ENCODE assay signal across 1 fruit fly cellular context in genomic region chr3R:8670529-8671491, dm6.
TF ChIP-seq lines count a peak whose summit lies in the region.

TSS of gene p (minus strand) at chr3R:8670684.

TF ChIP-seq in whole organism, embryonic, 481 proteins besides CTCF, POLR2A, EP300 and RAD21 (continued from another document and continues in another):
- no peak for TF ChIP-seq CG2199 (GFP tag; IDR thresholded peaks at IDR 0.05; lab: Robert Waterston, UW)
- no peak for TF ChIP-seq CG4854 (GFP tag; optimal IDR thresholded peaks at IDR 0.05; lab: Kevin White, UChicago)
- no peak for TF ChIP-seq CG1792 (GFP tag; optimal IDR thresholded peaks at IDR 0.05; lab: Kevin White, UChicago)
- TF ChIP-seq Dp (GFP tag; optimal IDR thresholded peaks at IDR 0.05; lab: Kevin White, UChicago), result no peak
- TF ChIP-seq Atf6 (GFP tag; IDR thresholded peaks at IDR 0.05; lab: Robert Waterston, UW), result 0 out of 2 replicates have a peak, but pooled peaks have one; percentile 28
- no peak for TF ChIP-seq CG1529 (GFP tag; optimal IDR thresholded peaks at IDR 0.05; lab: Kevin White, UChicago)
- TF ChIP-seq z (GFP tag; IDR thresholded peaks at IDR 0.05; lab: Robert Waterston, UW), result no peak
- TF ChIP-seq NC2α (GFP tag; optimal IDR thresholded peaks at IDR 0.05; lab: Kevin White, UChicago), result peak; percentile 2
- TF ChIP-seq grn (GFP tag; optimal IDR thresholded peaks at IDR 0.05; lab: Kevin White, UChicago), result peak; percentile 98
- TF ChIP-seq unpg (GFP tag; optimal IDR thresholded peaks at IDR 0.05; lab: Kevin White, UChicago), result peak; percentile 58
- TF ChIP-seq CrebB (tag; optimal IDR thresholded peaks at IDR 0.05; lab: Kevin White, UChicago), result peak; percentile 15
- no peak for TF ChIP-seq br (optimal IDR thresholded peaks at IDR 0.05; lab: Kevin White, UChicago)
- TF ChIP-seq lilli (GFP tag; optimal IDR thresholded peaks at IDR 0.05; lab: Kevin White, UChicago), result peak; percentile 46
- peak; percentile 57 for TF ChIP-seq CG7987 (GFP tag; optimal IDR thresholded peaks at IDR 0.05; lab: Kevin White, UChicago)
- TF ChIP-seq Bgb (GFP tag; IDR thresholded peaks at IDR 0.05; lab: Robert Waterston, UW; ENCODE audit: partially characterized antibody), result no peak
- TF ChIP-seq amos (GFP tag; IDR thresholded peaks at IDR 0.05; lab: Robert Waterston, UW; ENCODE audit: partially characterized antibody), result no peak
- TF ChIP-seq CG13296 (GFP tag; optimal IDR thresholded peaks at IDR 0.05; lab: Kevin White, UChicago), result no peak
- TF ChIP-seq HLH54F (GFP tag; optimal IDR thresholded peaks at IDR 0.05; lab: Kevin White, UChicago), result peak; percentile 39
- no peak for TF ChIP-seq CG10565 (GFP tag; optimal IDR thresholded peaks at IDR 0.05; lab: Kevin White, UChicago)
- no peak for TF ChIP-seq CG42726 (GFP tag; IDR thresholded peaks at IDR 0.05; lab: Robert Waterston, UW; ENCODE audit: partially characterized antibody)
- peak; percentile 0 for TF ChIP-seq CG9609 (GFP tag; optimal IDR thresholded peaks at IDR 0.05; lab: Kevin White, UChicago)
- TF ChIP-seq CG15269 (tag; optimal IDR thresholded peaks at IDR 0.05; lab: Kevin White, UChicago), result peak; percentile 30
- TF ChIP-seq Tbp (GFP tag; optimal IDR thresholded peaks at IDR 0.05; lab: Kevin White, UChicago), result no peak
- no peak for TF ChIP-seq BEAF-32 (GFP tag; optimal IDR thresholded peaks at IDR 0.05; lab: Kevin White, UChicago)
- peak; percentile 34 for TF ChIP-seq CG12071 (GFP tag; optimal IDR thresholded peaks at IDR 0.05; lab: Kevin White, UChicago)
- peak; percentile 55; the same call in 1 of the 2 replicates for TF ChIP-seq CG32532 (GFP tag; IDR thresholded peaks at IDR 0.05; lab: Robert Waterston, UW)
- TF ChIP-seq chinmo (GFP tag; IDR thresholded peaks at IDR 0.05; lab: Robert Waterston, UW; ENCODE audit: partially characterized antibody), result 0 out of 4 replicates have a peak, but pooled peaks have one; percentile 68
- peak; percentile 21 for TF ChIP-seq Fer3 (tag; optimal IDR thresholded peaks at IDR 0.05; lab: Kevin White, UChicago)
- peak; percentile 45 for TF ChIP-seq CG2678 (tag; optimal IDR thresholded peaks at IDR 0.05; lab: Kevin White, UChicago)
- peak; percentile 66 for TF ChIP-seq CG2120 (GFP tag; optimal IDR thresholded peaks at IDR 0.05; lab: Kevin White, UChicago)
- no peak for TF ChIP-seq CG3065 (GFP tag; optimal IDR thresholded peaks at IDR 0.05; lab: Kevin White, UChicago)
- no peak for TF ChIP-seq hth (optimal IDR thresholded peaks at IDR 0.05; lab: Kevin White, UChicago)
- TF ChIP-seq Dip2 (GFP tag; IDR thresholded peaks at IDR 0.05; lab: Robert Waterston, UW), result no peak
- no peak for TF ChIP-seq danr (GFP tag; IDR thresholded peaks at IDR 0.05; lab: Robert Waterston, UW)
- no peak for TF ChIP-seq CG10959 (GFP tag; IDR thresholded peaks at IDR 0.05; lab: Robert Waterston, UW)
- no peak for TF ChIP-seq fd96Cb (tag; optimal IDR thresholded peaks at IDR 0.05; lab: Kevin White, UChicago)
- no peak for TF ChIP-seq CG13775 (GFP tag; optimal IDR thresholded peaks at IDR 0.05; lab: Kevin White, UChicago)
- no peak for TF ChIP-seq tup (GFP tag; optimal IDR thresholded peaks at IDR 0.05; lab: Kevin White, UChicago)
- TF ChIP-seq scrt (GFP tag; optimal IDR thresholded peaks at IDR 0.05; lab: Kevin White, UChicago), result no peak
- TF ChIP-seq Stat92E (GFP tag; optimal IDR thresholded peaks at IDR 0.05; lab: Kevin White, UChicago), result no peak
- TF ChIP-seq CG2875 (GFP tag; optimal IDR thresholded peaks at IDR 0.05; lab: Kevin White, UChicago), result no peak
- no peak for TF ChIP-seq tll (GFP tag; optimal IDR thresholded peaks at IDR 0.05; lab: Kevin White, UChicago)
- no peak for TF ChIP-seq CG4282 (GFP tag; optimal IDR thresholded peaks at IDR 0.05; lab: Kevin White, UChicago)
- TF ChIP-seq ci (GFP tag; IDR thresholded peaks at IDR 0.05; lab: Robert Waterston, UW), result peak; percentile 66; the same call in 1 of the 3 replicates
- no peak for TF ChIP-seq gcm2 (GFP tag; optimal IDR thresholded peaks at IDR 0.05; lab: Kevin White, UChicago)
- no peak for TF ChIP-seq Vsx1 (GFP tag; optimal IDR thresholded peaks at IDR 0.05; lab: Kevin White, UChicago)
- TF ChIP-seq gce (GFP tag; IDR thresholded peaks at IDR 0.05; lab: Robert Waterston, UW), result no peak
- TF ChIP-seq NC2β (GFP tag; optimal IDR thresholded peaks at IDR 0.05; lab: Kevin White, UChicago), result peak; percentile 15
- TF ChIP-seq dpn (GFP tag; optimal IDR thresholded peaks at IDR 0.05; lab: Kevin White, UChicago), result peak; percentile 36 to 45
- TF ChIP-seq CG32767 (GFP tag; IDR thresholded peaks at IDR 0.05; lab: Robert Waterston, UW), result no peak
- TF ChIP-seq CG30020 (tag; optimal IDR thresholded peaks at IDR 0.05; lab: Kevin White, UChicago), result no peak
- peak; percentile 64 for TF ChIP-seq gcm (GFP tag; optimal IDR thresholded peaks at IDR 0.05; lab: Kevin White, UChicago)
- peak; percentile 36 for TF ChIP-seq B-H2 (GFP tag; optimal IDR thresholded peaks at IDR 0.05; lab: Kevin White, UChicago)
- TF ChIP-seq ase (GFP tag; IDR thresholded peaks at IDR 0.05; lab: Robert Waterston, UW), result no peak
- no peak for TF ChIP-seq dan (GFP tag; IDR thresholded peaks at IDR 0.05; lab: Robert Waterston, UW)
- peak; percentile 68 for TF ChIP-seq sens-2 (GFP tag; IDR thresholded peaks at IDR 0.05; lab: Robert Waterston, UW)
- no peak for TF ChIP-seq MESR4 (GFP tag; optimal IDR thresholded peaks at IDR 0.05; lab: Kevin White, UChicago)
- no peak for TF ChIP-seq Usf (GFP tag; optimal IDR thresholded peaks at IDR 0.05; lab: Kevin White, UChicago)
- TF ChIP-seq Optix (GFP tag; IDR thresholded peaks at IDR 0.05; lab: Robert Waterston, UW), result no peak
- TF ChIP-seq CG1024 (GFP tag; IDR thresholded peaks at IDR 0.05; lab: Robert Waterston, UW), result no peak
- TF ChIP-seq CG17186 (GFP tag; optimal IDR thresholded peaks at IDR 0.05; lab: Kevin White, UChicago), result no peak
- 0 out of 2 replicates have a peak, but pooled peaks have one; percentile 21 for TF ChIP-seq stc (GFP tag; IDR thresholded peaks at IDR 0.05; lab: Robert Waterston, UW)
- no peak for TF ChIP-seq fd102C (GFP tag; optimal IDR thresholded peaks at IDR 0.05; lab: Kevin White, UChicago)
- no peak for TF ChIP-seq slou (GFP tag; optimal IDR thresholded peaks at IDR 0.05; lab: Kevin White, UChicago)
- TF ChIP-seq Hmr (GFP tag; optimal IDR thresholded peaks at IDR 0.05; lab: Kevin White, UChicago), result peak; percentile 51
- TF ChIP-seq CG7372 (GFP tag; IDR thresholded peaks at IDR 0.05; lab: Robert Waterston, UW), result no peak
- TF ChIP-seq Oaz (GFP tag; IDR thresholded peaks at IDR 0.05; lab: Robert Waterston, UW), result no peak
- peak; percentile 29 for TF ChIP-seq CG3163 (GFP tag; optimal IDR thresholded peaks at IDR 0.05; lab: Kevin White, UChicago)
- peak; percentile 26 for TF ChIP-seq az2 (GFP tag; optimal IDR thresholded peaks at IDR 0.05; lab: Kevin White, UChicago)
- no peak for TF ChIP-seq jigr1 (GFP tag; IDR thresholded peaks at IDR 0.05; lab: Robert Waterston, UW)
- no peak for TF ChIP-seq Dref (GFP tag; IDR thresholded peaks at IDR 0.05; lab: Robert Waterston, UW)
- no peak for TF ChIP-seq CG7745 (tag; optimal IDR thresholded peaks at IDR 0.05; lab: Kevin White, UChicago)
- no peak for TF ChIP-seq hbn (GFP tag; IDR thresholded peaks at IDR 0.05; lab: Robert Waterston, UW; ENCODE audit: partially characterized antibody)
- TF ChIP-seq CG8924 (tag; optimal IDR thresholded peaks at IDR 0.05; lab: Kevin White, UChicago), result peak; percentile 21
- TF ChIP-seq sug (tag; optimal IDR thresholded peaks at IDR 0.05; lab: Kevin White, UChicago), result peak; percentile 4
- TF ChIP-seq gfzf (GFP tag; optimal IDR thresholded peaks at IDR 0.05; lab: Kevin White, UChicago), result no peak
- TF ChIP-seq corto (GFP tag; optimal IDR thresholded peaks at IDR 0.05; lab: Kevin White, UChicago), result no peak
- peak; percentile 43 for TF ChIP-seq CG12659 (GFP tag; optimal IDR thresholded peaks at IDR 0.05; lab: Kevin White, UChicago)
- peak; percentile 27 for TF ChIP-seq CG18764 (GFP tag; optimal IDR thresholded peaks at IDR 0.05; lab: Kevin White, UChicago)
- TF ChIP-seq slbo (GFP tag; IDR thresholded peaks at IDR 0.05; lab: Robert Waterston, UW), result peak; percentile 56
- TF ChIP-seq CG18011 (GFP tag; optimal IDR thresholded peaks at IDR 0.05; lab: Kevin White, UChicago), result no peak
- TF ChIP-seq Dip3 (GFP tag; optimal IDR thresholded peaks at IDR 0.05; lab: Kevin White, UChicago), result peak; percentile 30
- no peak for TF ChIP-seq CG16813 (GFP tag; IDR thresholded peaks at IDR 0.05; lab: Robert Waterston, UW; ENCODE audit: partially characterized antibody)
- peak; percentile 89 for TF ChIP-seq sqz (GFP tag; optimal IDR thresholded peaks at IDR 0.05; lab: Kevin White, UChicago)
- TF ChIP-seq kah (GFP tag; optimal IDR thresholded peaks at IDR 0.05; lab: Kevin White, UChicago), result peak; percentile 30
- no peak for TF ChIP-seq Chrac-16 (GFP tag; optimal IDR thresholded peaks at IDR 0.05; lab: Kevin White, UChicago)
- no peak for TF ChIP-seq CG16863 (GFP tag; optimal IDR thresholded peaks at IDR 0.05; lab: Kevin White, UChicago)
- no peak for TF ChIP-seq Opbp (GFP tag; IDR thresholded peaks at IDR 0.05; lab: Robert Waterston, UW; ENCODE audit: partially characterized antibody)
- no peak for TF ChIP-seq Nf-YA (GFP tag; IDR thresholded peaks at IDR 0.05; lab: Robert Waterston, UW)
- TF ChIP-seq CG13624 (GFP tag; optimal IDR thresholded peaks at IDR 0.05; lab: Kevin White, UChicago), result peak; percentile 14
- peak; percentile 59 for TF ChIP-seq CG10431 (GFP tag; optimal IDR thresholded peaks at IDR 0.05; lab: Kevin White, UChicago)
- peak; percentile 21; the same call in 1 of the 2 replicates for TF ChIP-seq CG31224 (GFP tag; IDR thresholded peaks at IDR 0.05; lab: Robert Waterston, UW)
- no peak for TF ChIP-seq CG7928 (GFP tag; optimal IDR thresholded peaks at IDR 0.05; lab: Kevin White, UChicago)
- TF ChIP-seq CG34422 (GFP tag; IDR thresholded peaks at IDR 0.05; lab: Robert Waterston, UW), result no peak
- TF ChIP-seq Side (GFP tag; optimal IDR thresholded peaks at IDR 0.05; lab: Kevin White, UChicago), result peak; percentile 28
- no peak for TF ChIP-seq ara (GFP tag; IDR thresholded peaks at IDR 0.05; lab: Robert Waterston, UW)
- no peak for TF ChIP-seq trh (GFP tag; optimal IDR thresholded peaks at IDR 0.05; lab: Kevin White, UChicago)
- TF ChIP-seq YL-1 (GFP tag; optimal IDR thresholded peaks at IDR 0.05; lab: Kevin White, UChicago), result peak; percentile 16
- TF ChIP-seq Sin3A (optimal IDR thresholded peaks at IDR 0.05; lab: Kevin White, UChicago), result no peak
- TF ChIP-seq CG4360 (GFP tag; IDR thresholded peaks at IDR 0.05; lab: Robert Waterston, UW), result no peak
- no peak for TF ChIP-seq CG43689 (GFP tag; IDR thresholded peaks at IDR 0.05; lab: Robert Waterston, UW)
- no peak for TF ChIP-seq Lhr (GFP tag; optimal IDR thresholded peaks at IDR 0.05; lab: Kevin White, UChicago)
- TF ChIP-seq CG14965 (GFP tag; optimal IDR thresholded peaks at IDR 0.05; lab: Kevin White, UChicago; ENCODE audit: borderline replicate concordance), result no peak
- TF ChIP-seq CG3281 (GFP tag; optimal IDR thresholded peaks at IDR 0.05; lab: Kevin White, UChicago), result peak; percentile 14
- no peak for TF ChIP-seq Max (GFP tag; optimal IDR thresholded peaks at IDR 0.05; lab: Kevin White, UChicago)
- peak; percentile 13 for TF ChIP-seq Sry-β (GFP tag; optimal IDR thresholded peaks at IDR 0.05; lab: Kevin White, UChicago)
- peak; percentile 56 for TF ChIP-seq kay (GFP tag; optimal IDR thresholded peaks at IDR 0.05; lab: Kevin White, UChicago)
- TF ChIP-seq Antp (GFP tag; optimal IDR thresholded peaks at IDR 0.05; lab: Kevin White, UChicago), result peak; percentile 19
- TF ChIP-seq CG11398 (GFP tag; optimal IDR thresholded peaks at IDR 0.05; lab: Kevin White, UChicago), result peak; percentile 4
- TF ChIP-seq yki (optimal IDR thresholded peaks at IDR 0.05; lab: Kevin White, UChicago), result no peak
- no peak for TF ChIP-seq toy (GFP tag; IDR thresholded peaks at IDR 0.05; lab: Robert Waterston, UW)
- TF ChIP-seq crp (GFP tag; optimal IDR thresholded peaks at IDR 0.05; lab: Kevin White, UChicago), result no peak
- no peak for TF ChIP-seq knrl (GFP tag; IDR thresholded peaks at IDR 0.05; lab: Robert Waterston, UW; ENCODE audit: partially characterized antibody)
- TF ChIP-seq CG14441 (GFP tag; IDR thresholded peaks at IDR 0.05; lab: Robert Waterston, UW), result no peak
- peak; percentile 24 for TF ChIP-seq Six4 (GFP tag; optimal IDR thresholded peaks at IDR 0.05; lab: Kevin White, UChicago)
- no peak for TF ChIP-seq CG3726 (GFP tag; IDR thresholded peaks at IDR 0.05; lab: Robert Waterston, UW)
- no peak for TF ChIP-seq CG2889 (GFP tag; IDR thresholded peaks at IDR 0.05; lab: Robert Waterston, UW)
- TF ChIP-seq CG13894 (tag; optimal IDR thresholded peaks at IDR 0.05; lab: Kevin White, UChicago), result peak; percentile 32
- no peak for TF ChIP-seq Spps (tag; optimal IDR thresholded peaks at IDR 0.05; lab: Kevin White, UChicago)
- TF ChIP-seq CG7963 (GFP tag; IDR thresholded peaks at IDR 0.05; lab: Robert Waterston, UW; ENCODE audit: partially characterized antibody), result no peak
- peak; percentile 25 for TF ChIP-seq Hr3 (GFP tag; optimal IDR thresholded peaks at IDR 0.05; lab: Kevin White, UChicago)
- TF ChIP-seq Awh (GFP tag; IDR thresholded peaks at IDR 0.05; lab: Robert Waterston, UW), result 0 out of 2 replicates have a peak, but pooled peaks have one; percentile 46
- TF ChIP-seq h (optimal IDR thresholded peaks at IDR 0.05; lab: Kevin White, UChicago), result no peak
- TF ChIP-seq CG11456 (GFP tag; IDR thresholded peaks at IDR 0.05; lab: Robert Waterston, UW), result 0 out of 3 replicates have a peak, but pooled peaks have one; percentile 61
- peak; percentile 40 for TF ChIP-seq CG15696 (tag; optimal IDR thresholded peaks at IDR 0.05; lab: Kevin White, UChicago)
- TF ChIP-seq Bteb2 (GFP tag; optimal IDR thresholded peaks at IDR 0.05; lab: Kevin White, UChicago), result peak; percentile 17
- TF ChIP-seq rib (GFP tag; IDR thresholded peaks at IDR 0.05; lab: Robert Waterston, UW), result peak; percentile 53
- TF ChIP-seq ac (GFP tag; optimal IDR thresholded peaks at IDR 0.05; lab: Kevin White, UChicago), result no peak
- peak; percentile 60 for TF ChIP-seq Meics (GFP tag; optimal IDR thresholded peaks at IDR 0.05; lab: Kevin White, UChicago)
- peak; percentile 42 for TF ChIP-seq Kr (GFP tag; optimal IDR thresholded peaks at IDR 0.05; lab: Kevin White, UChicago)
- peak; percentile 37 for TF ChIP-seq CG12299 (tag; optimal IDR thresholded peaks at IDR 0.05; lab: Kevin White, UChicago)
- no peak; the same call in 2 of the 3 replicates for TF ChIP-seq Aef1 (GFP tag; IDR thresholded peaks at IDR 0.05; lab: Robert Waterston, UW)
- no peak for TF ChIP-seq CG6272 (GFP tag; IDR thresholded peaks at IDR 0.05; lab: Robert Waterston, UW)
- TF ChIP-seq mirr (GFP tag; optimal IDR thresholded peaks at IDR 0.05; lab: Kevin White, UChicago), result peak; percentile 34
- TF ChIP-seq Gsc (GFP tag; IDR thresholded peaks at IDR 0.05; lab: Robert Waterston, UW), result no peak
